Worm (Caenorhabditis elegans): ENCODE data around the gene H06H21.8.

ce11 chrIV:4795111-4795510 lies 25.8 kb downstream of the H06H21.8 start:
- TF ChIP-seq him-1 (tag; optimal IDR thresholded peaks at IDR 0.05) (no peak), dao-5 (tag; optimal IDR thresholded peaks at IDR 0.05) (no peak)

Measured in whole organism, L4/young adult.